Worm (Caenorhabditis elegans): Measurements from ENCODE around the gene F31D5.2.

DNA sequence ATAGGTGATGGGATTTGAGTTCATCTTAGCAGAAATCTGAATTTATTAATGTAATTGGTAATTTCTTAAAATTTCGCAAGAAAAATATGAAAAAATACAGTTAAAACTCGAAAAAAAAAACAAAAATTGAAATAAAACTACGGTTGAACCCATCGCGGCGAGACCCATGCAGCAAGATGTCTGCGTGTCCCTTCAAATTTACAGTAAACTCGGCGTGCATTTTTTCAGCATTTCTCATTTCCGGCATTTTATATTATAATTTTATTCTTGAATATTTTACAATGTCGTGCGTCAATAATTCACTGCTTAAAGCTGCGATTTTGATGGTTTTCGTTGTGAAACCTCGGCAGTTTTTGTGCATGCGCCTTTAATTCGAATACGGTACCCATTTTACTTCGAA is 20.5 kb downstream of the F31D5.2 start, which contains the start of gene fbxc-43:
- no peak for TF ChIP-seq ztf-11 (tag; optimal IDR thresholded peaks at IDR 0.05)
- no peak for TF ChIP-seq nhr-237 (tag; optimal IDR thresholded peaks at IDR 0.05)
